Worm (Caenorhabditis elegans): ENCODE results near the gene ZK686.6.

Gene ZK686.6

ce11 chrIII:7770986-7771385, 1.8 kb downstream of the ZK686.6 start:
- peak; percentile 69 for TF ChIP-seq lsy-2 (tag; optimal IDR thresholded peaks at IDR 0.05)
- TF ChIP-seq sptf-1 (tag; optimal IDR thresholded peaks at IDR 0.05), result peak; percentile 10
- TF ChIP-seq lin-13 (tag; optimal IDR thresholded peaks at IDR 0.05), result peak; percentile 59

ce11 chrIII:7769965-7770364, 2.8 kb downstream of the ZK686.6 start, which contains the start of gene snu-23:
Gene snu-23 (minus strand): TSS chrIII:7770120.
- TF ChIP-seq elt-1 (tag; optimal IDR thresholded peaks at IDR 0.05; ENCODE audit: borderline replicate concordance, insufficient read depth), result no peak
- TF ChIP-seq unc-120 (tag; optimal IDR thresholded peaks at IDR 0.05; ENCODE audit: poor library complexity, severe bottlenecking), result peak; percentile 45
- peak; percentile 93 for TF ChIP-seq lsy-2 (tag; optimal IDR thresholded peaks at IDR 0.05)
- TF ChIP-seq ceh-43 (GFP tag; optimal IDR thresholded peaks at IDR 0.05), result no peak

- no peak for TF ChIP-seq sptf-1 (tag; optimal IDR thresholded peaks at IDR 0.05)
- TF ChIP-seq elt-3 (tag; optimal IDR thresholded peaks at IDR 0.05), result no peak
- no peak for TF ChIP-seq lsy-2 (tag; optimal IDR thresholded peaks at IDR 0.05)
- TF ChIP-seq sem-2 (GFP tag; optimal IDR thresholded peaks at IDR 0.05), result no peak
- TF ChIP-seq hlh-1 (tag; optimal IDR thresholded peaks at IDR 0.05), result no peak
- TF ChIP-seq ham-2 (GFP tag; optimal IDR thresholded peaks at IDR 0.05), result no peak
- TF ChIP-seq M03D4.4 (tag; optimal IDR thresholded peaks at IDR 0.05), result no peak
- no peak for TF ChIP-seq unc-62 (GFP tag; optimal IDR thresholded peaks at IDR 0.05)
- TF ChIP-seq nhr-76 (tag; optimal IDR thresholded peaks at IDR 0.05), result no peak
- no peak for TF ChIP-seq nhr-12 (tag; optimal IDR thresholded peaks at IDR 0.05)
- TF ChIP-seq flh-1 (GFP tag; optimal IDR thresholded peaks at IDR 0.05), result no peak
- no peak for TF ChIP-seq ces-1 (GFP tag; optimal IDR thresholded peaks at IDR 0.05)
- TF ChIP-seq nhr-237 (tag; optimal IDR thresholded peaks at IDR 0.05), result no peak
- TF ChIP-seq unc-39 (tag; optimal IDR thresholded peaks at IDR 0.05), result no peak
- TF ChIP-seq nhr-28 (tag; optimal IDR thresholded peaks at IDR 0.05), result no peak
Observed at ce11 chrIII:7768963-7769362, 3.8 kb downstream of the ZK686.6 start, which contains the start of gene ZK686.3. Gene ZK686.3 (minus strand): TSS chrIII:7769063.

ce11 chrIII:7767415-7767814, 5.4 kb downstream of the ZK686.6 start, which contains the start of gene ZK686.5:
Gene ZK686.5 (minus strand): TSS chrIII:7767515.
- TF ChIP-seq M03D4.4 (tag; optimal IDR thresholded peaks at IDR 0.05), result no peak
- TF ChIP-seq ceh-83 (GFP tag; optimal IDR thresholded peaks at IDR 0.05), result no peak

DNA sequence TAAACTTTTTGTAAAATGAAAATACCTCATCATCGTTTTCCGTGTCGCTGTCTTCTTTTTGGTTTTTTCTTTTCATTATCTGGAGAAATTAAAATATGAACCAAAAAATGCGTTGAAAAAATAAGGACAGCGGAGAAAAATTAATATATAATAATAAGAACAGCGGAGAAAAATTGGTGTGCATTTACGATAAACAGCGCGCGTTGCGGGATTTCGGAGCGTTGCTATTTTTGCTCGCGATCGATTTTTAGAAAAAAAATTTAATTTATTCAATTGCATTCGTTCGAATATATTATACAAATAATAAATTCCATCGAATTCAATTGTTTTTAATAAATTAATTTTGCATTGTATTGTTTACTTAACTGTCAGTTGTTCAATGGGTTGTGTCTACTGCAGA, 6.8 kb downstream of the ZK686.6 start, which contains the start of gene ZK686.2:
ZK686.2 (minus strand) TSS at position 79 of the 400 bp plus-strand sequence.
- TF ChIP-seq nhr-12 (tag; optimal IDR thresholded peaks at IDR 0.05) (no peak), ceh-39 (tag; optimal IDR thresholded peaks at IDR 0.05) (peak; percentile 35), sptf-1 (tag; optimal IDR thresholded peaks at IDR 0.05) (no peak), ces-1 (GFP tag; optimal IDR thresholded peaks at IDR 0.05) (peak; percentile 81), mab-5 (tag; optimal IDR thresholded peaks at IDR 0.05) (peak; percentile 32), ceh-83 (GFP tag; optimal IDR thresholded peaks at IDR 0.05) (no peak), mep-1 (tag; optimal IDR thresholded peaks at IDR 0.05) (peak; percentile 58), unc-120 (tag; optimal IDR thresholded peaks at IDR 0.05; ENCODE audit: poor library complexity, severe bottlenecking) (peak; percentile 20), bed-3 (GFP tag; optimal IDR thresholded peaks at IDR 0.05) (no peak), hlh-1 (tag; optimal IDR thresholded peaks at IDR 0.05) (no peak), elt-1 (tag; optimal IDR thresholded peaks at IDR 0.05; ENCODE audit: borderline replicate concordance, insufficient read depth) (no peak), lsy-2 (tag; optimal IDR thresholded peaks at IDR 0.05) (peak; percentile 64)

DNA sequence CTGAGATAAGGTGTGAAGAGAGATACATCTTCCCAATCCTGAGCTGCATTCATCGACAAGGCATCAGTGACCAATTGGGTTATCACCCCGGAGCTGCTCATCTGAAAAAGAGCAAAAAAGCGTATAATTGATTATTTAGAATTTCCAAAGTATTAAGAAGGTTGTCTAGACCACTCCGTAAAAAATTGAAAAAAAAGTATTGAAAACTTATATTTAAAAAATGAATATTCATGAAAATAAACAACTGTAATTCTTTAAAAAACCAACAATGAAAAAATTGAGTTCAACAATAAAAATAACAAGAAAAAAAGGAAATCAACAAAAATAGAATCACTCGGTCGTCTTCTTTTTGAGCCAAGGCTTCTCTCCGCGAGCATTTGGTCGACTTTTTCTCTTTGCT, 9.3 kb downstream of the ZK686.6 start, which contains the start of gene mtx-2:
mtx-2 (minus strand) TSS at position 101 of the 400 bp plus-strand sequence.
- TF ChIP-seq sptf-1 (tag; optimal IDR thresholded peaks at IDR 0.05) (no peak), ces-1 (GFP tag; optimal IDR thresholded peaks at IDR 0.05) (no peak), lsy-2 (tag; optimal IDR thresholded peaks at IDR 0.05) (no peak), bed-3 (GFP tag; optimal IDR thresholded peaks at IDR 0.05) (no peak), elt-1 (tag; optimal IDR thresholded peaks at IDR 0.05; ENCODE audit: borderline replicate concordance, insufficient read depth) (no peak), tbx-8 (GFP tag; optimal IDR thresholded peaks at IDR 0.05) (no peak), pha-4 (tag; optimal IDR thresholded peaks at IDR 0.05) (no peak), lin-13 (tag; optimal IDR thresholded peaks at IDR 0.05) (no peak), ztf-11 (tag; optimal IDR thresholded peaks at IDR 0.05) (no peak), nhr-237 (tag; optimal IDR thresholded peaks at IDR 0.05) (no peak), snpc-4 (tag; optimal IDR thresholded peaks at IDR 0.05) (no peak), unc-62 (GFP tag; optimal IDR thresholded peaks at IDR 0.05) (no peak), unc-39 (tag; optimal IDR thresholded peaks at IDR 0.05) (no peak), nhr-28 (tag; optimal IDR thresholded peaks at IDR 0.05) (no peak), blmp-1 (tag; optimal IDR thresholded peaks at IDR 0.05) (no peak), ceh-39 (tag; optimal IDR thresholded peaks at IDR 0.05) (no peak), M03D4.4 (tag; optimal IDR thresholded peaks at IDR 0.05) (no peak)
